Fruit fly (Drosophila melanogaster): Measurements from ENCODE around the gene CG6769.

Gene CG6769

dm6 chrX:17875014-17875589 lies 14.3 kb downstream of the CG6769 start:
- TF ChIP-seq CTCF (optimal IDR thresholded peaks at IDR 0.05), result no peak
- no peak for TF ChIP-seq CG8478 (optimal IDR thresholded peaks at IDR 0.05)

DNA sequence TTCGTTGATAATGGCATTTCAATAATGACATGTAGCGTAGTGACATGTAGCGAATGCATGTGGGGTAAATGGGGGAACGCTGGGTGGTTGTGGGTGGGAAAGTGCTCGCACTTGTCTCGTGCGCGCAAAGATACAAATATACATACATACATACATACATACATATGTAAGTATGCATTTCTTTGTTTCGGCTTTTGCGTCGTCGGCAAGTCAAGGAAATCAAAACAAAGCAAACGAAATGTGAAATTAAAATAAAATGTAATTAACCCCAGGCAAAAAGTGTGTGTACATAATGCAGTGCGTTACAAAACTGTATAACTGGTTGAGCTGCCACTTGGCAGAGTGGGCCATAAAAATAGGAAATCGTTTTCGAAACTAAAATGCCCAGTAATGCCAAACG lies 14.9 kb downstream of the CG6769 start:
- TF ChIP-seq CTCF (optimal IDR thresholded peaks at IDR 0.05) (no peak), CG8478 (optimal IDR thresholded peaks at IDR 0.05) (no peak)

dm6 chrX:17876518-17876917 lies 15.7 kb downstream of the CG6769 start:
- no peak for TF ChIP-seq CTCF (optimal IDR thresholded peaks at IDR 0.05)

DNA sequence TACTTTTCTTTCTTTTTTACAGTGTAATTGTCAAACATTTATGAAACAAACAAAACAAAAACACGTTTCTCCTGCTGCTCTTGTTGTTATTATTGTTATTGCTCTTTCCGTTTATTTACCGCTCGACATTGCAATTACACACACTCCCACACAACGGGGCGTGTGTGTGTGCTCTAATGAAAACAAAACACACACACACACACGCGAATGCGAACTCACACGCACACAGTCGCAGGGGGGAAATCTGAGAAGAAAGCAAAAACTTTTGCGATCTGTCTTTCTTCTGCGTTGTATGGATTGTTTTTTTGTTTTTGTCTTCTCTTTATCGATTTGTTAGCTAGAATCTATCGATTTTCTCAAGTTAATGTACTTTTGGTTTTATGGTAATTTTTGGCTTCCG lies 17.2 kb downstream of the CG6769 start:
- TF ChIP-seq CTCF (optimal IDR thresholded peaks at IDR 0.05) (no peak), CG8478 (optimal IDR thresholded peaks at IDR 0.05) (no peak)

dm6 chrX:17878632-17879033 lies 17.8 kb downstream of the CG6769 start:
- no peak for TF ChIP-seq CTCF (optimal IDR thresholded peaks at IDR 0.05)
- no peak for TF ChIP-seq CG8478 (optimal IDR thresholded peaks at IDR 0.05)

DNA sequence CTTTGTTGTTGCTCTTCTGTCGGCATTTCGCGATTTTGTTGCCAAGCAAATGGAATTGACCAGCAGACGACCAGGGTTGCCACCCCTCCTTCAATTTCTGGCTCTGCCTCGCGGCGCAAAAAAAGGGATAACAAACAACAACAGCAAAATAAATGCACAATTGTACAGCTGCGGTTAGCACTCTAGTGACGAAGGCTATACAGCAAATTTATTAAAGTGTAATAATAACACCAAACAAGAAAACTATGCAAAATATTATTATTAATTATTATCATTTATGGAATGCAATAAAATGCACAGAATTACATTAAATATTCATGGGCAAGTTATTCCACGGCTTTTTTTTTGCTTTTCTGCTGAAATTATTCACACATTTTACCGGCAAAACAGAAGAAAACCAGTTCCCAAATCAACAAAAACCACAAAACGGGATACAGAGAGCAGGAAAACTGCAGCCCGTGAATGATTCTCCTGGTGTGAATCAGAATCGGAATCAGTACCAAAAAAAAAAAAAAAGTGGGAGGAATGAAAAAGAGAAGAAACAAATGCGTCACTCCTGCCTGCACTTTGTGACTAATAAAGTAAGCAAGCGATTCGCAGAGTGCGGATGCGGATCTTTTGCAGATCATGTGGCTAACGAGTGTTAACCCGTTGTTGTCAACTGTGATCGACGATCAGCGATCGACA lies 18.6 kb downstream of the CG6769 start:
- TF ChIP-seq CG8478 (optimal IDR thresholded peaks at IDR 0.05), result no peak
- TF ChIP-seq CTCF (optimal IDR thresholded peaks at IDR 0.05), result no peak

- no peak for TF ChIP-seq CTCF (optimal IDR thresholded peaks at IDR 0.05)
- TF ChIP-seq CG8478 (optimal IDR thresholded peaks at IDR 0.05), result no peak
These were observed 19.6 kb downstream of the CG6769 start for dm6 chrX:17880269-17880889.

- TF ChIP-seq CTCF (optimal IDR thresholded peaks at IDR 0.05) (no peak), CG8478 (optimal IDR thresholded peaks at IDR 0.05) (no peak)
These were observed 20.6 kb downstream of the CG6769 start for dm6 chrX:17881138-17882121.

DNA sequence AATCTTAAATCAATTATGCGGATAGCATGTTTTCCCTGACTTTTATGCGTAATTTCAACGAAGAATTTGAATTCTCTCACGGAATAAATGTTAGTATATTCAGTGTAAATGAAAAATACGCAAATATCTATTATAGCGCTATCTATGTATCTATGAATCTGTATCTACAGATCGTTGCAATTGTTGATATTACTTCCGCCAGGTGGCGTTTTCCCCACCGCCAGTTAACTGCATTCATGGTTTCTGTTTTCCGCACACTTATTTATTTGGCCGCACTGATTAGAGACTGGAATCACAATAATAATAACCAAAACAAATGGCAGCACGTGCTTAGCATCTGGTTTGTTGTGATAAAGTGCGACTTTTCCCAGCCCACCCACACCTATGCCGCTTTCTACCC lies 22.0 kb downstream of the CG6769 start:
- no peak for TF ChIP-seq CG8478 (optimal IDR thresholded peaks at IDR 0.05)
- peak; percentile 74 to 76 for TF ChIP-seq CTCF (optimal IDR thresholded peaks at IDR 0.05)

dm6 chrX:17883418-17883817 lies 22.6 kb downstream of the CG6769 start, which contains the start of gene CG12985:
CG12985 (plus strand) TSS chrX:17883718.
- no peak for TF ChIP-seq CG8478 (optimal IDR thresholded peaks at IDR 0.05)
- TF ChIP-seq CTCF (optimal IDR thresholded peaks at IDR 0.05), result no peak

dm6 chrX:17884567-17884966 lies 23.8 kb downstream of the CG6769 start:
- TF ChIP-seq CG8478 (optimal IDR thresholded peaks at IDR 0.05) (no peak), CTCF (optimal IDR thresholded peaks at IDR 0.05) (peak; percentile 84 to 87)

DNA sequence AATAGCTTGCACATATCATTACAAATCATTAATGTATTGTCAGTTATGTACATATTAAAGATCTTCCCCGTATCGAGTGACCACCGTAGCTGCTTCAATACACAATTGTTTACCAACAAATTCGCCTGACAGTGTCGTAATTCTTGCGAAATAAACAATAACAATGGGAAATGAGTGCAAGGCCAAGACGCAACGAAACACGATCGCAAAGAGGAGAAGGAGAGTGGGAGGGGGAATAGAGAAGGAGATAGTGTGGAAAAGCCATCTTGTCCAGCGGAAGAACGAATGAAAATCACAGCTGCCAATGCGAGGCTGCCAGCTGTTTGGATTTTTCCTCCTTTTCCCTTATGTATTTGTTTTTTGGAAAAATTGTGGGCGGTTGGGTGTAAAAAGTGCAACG lies 24.5 kb downstream of the CG6769 start:
- peak in 1 of 2 experiments; percentile 3 for TF ChIP-seq CTCF (optimal IDR thresholded peaks at IDR 0.05)
- no peak for TF ChIP-seq CG8478 (optimal IDR thresholded peaks at IDR 0.05)

DNA sequence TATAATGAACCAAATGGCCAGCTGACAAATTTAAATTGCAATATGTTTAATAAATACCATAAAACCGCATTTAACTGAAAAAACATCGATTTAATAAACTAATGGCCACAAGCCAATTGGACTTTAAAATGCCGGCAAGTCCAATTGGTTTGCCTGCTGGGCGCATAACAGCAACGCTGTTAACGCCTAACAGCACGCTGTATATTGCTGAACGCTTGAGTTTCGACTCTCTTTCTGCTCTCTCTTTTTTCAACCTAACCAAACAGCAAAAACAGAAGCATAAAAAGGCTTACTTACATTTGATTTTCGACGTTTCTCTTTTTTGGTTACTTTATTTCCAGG lies 25.3 kb downstream of the CG6769 start:
- TF ChIP-seq CG8478 (optimal IDR thresholded peaks at IDR 0.05) (no peak), CTCF (optimal IDR thresholded peaks at IDR 0.05) (no peak)

DNA sequence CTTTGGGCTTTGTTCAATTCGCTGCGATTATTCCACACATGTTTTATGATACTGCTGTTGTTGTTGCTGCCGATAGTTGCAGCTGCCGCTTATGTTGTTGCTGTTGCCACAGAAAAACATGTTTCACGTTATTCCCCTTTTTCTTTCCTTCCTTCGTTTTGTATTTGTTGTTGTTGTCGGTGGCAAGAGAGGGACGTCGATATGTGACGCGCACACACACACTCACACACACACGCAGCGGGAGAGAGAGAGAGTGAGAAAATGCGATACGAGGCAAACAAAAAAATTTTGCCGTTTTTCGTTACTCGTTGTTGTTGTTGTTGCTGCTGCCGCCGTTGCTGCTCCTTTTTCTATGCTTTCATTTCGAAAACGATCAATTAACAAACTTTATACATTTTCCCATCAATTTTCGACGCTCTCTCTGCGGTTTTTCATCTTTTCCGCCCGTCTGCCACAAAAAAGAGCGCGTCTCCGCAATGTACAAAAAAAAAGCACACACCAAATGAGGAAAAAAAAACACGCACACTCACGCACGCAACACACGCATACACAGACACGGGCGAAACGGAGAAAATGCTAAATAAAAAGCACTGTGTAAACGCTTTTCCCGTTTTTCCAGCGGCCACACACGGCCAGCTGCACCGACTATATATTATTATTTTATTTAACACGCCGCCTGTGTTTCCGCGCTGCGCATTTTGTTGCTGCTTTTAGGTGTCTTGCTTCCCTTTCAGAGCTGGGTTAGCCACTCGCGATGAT lies 25.8 kb downstream of the CG6769 start:
- TF ChIP-seq CTCF (optimal IDR thresholded peaks at IDR 0.05), result no peak
- no peak for TF ChIP-seq CG8478 (optimal IDR thresholded peaks at IDR 0.05)

All from S2 (cell line).